5 fruit fly cellular contexts compared by ENCODE assay signal in the genomic region with DNA sequence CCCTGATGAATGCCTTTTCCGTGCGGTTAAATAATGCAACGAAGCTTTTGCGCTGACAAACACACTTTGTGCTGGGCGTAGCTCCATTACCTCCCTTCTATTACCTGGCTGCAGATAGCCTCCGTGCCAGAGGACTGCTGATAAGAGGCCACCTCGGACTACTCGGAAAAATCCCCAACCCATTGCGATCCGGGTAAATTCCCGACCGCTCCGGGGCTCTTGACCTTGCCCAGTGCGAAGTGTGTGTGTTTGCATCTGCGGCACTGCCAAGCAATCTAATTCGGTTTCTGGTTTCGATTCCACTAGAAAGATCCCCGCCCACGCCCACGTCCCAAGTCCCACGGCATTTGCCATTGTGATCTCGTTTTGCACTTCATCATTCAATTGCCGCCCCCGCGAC.
TF ChIP-seq lines count a peak whose summit lies in the region.

No protein-coding gene starts in this region.

- no peak for TF ChIP-seq CTCF in whole organism, embryonic (GFP tag; optimal IDR thresholded peaks at IDR 0.05; lab: Kevin White, UChicago)

TF ChIP-seq in whole organism, adult, 20 proteins besides CTCF, POLR2A, EP300 and RAD21:
- TF ChIP-seq cic (GFP tag; optimal IDR thresholded peaks at IDR 0.05; lab: Kevin White, UChicago) (peak; percentile 9), Crg-1 (GFP tag; optimal IDR thresholded peaks at IDR 0.05; lab: Kevin White, UChicago) (no peak), CG7101 (tag; optimal IDR thresholded peaks at IDR 0.05; lab: Kevin White, UChicago) (no peak), Mnt (GFP tag; optimal IDR thresholded peaks at IDR 0.05; lab: Kevin White, UChicago) (no peak), pad (GFP tag; optimal IDR thresholded peaks at IDR 0.05; lab: Kevin White, UChicago) (no peak), bab1 (GFP tag; optimal IDR thresholded peaks at IDR 0.05; lab: Kevin White, UChicago) (no peak), kay (GFP tag; lab: Kevin White, UChicago; ENCODE audit: borderline replicate concordance) (no peak)
TF ChIP-seq in whole organism, adult: peak in this region for 1.

TF ChIP-seq in whole organism, embryonic, 481 proteins besides CTCF, POLR2A, EP300 and RAD21:
- peak; percentile 31 for TF ChIP-seq Med (GFP tag; lab: Kevin White, UChicago)
- no peak for TF ChIP-seq CG6272 (GFP tag; IDR thresholded peaks at IDR 0.05; lab: Robert Waterston, UW)
- TF ChIP-seq aop (GFP tag; IDR thresholded peaks at IDR 0.05; lab: Robert Waterston, UW): no peak
- no peak for TF ChIP-seq grn (GFP tag; optimal IDR thresholded peaks at IDR 0.05; lab: Kevin White, UChicago)
- TF ChIP-seq CG13775 (GFP tag; optimal IDR thresholded peaks at IDR 0.05; lab: Kevin White, UChicago): no peak
TF ChIP-seq in whole organism, embryonic: peak in this region for 1.

TF ChIP-seq in whole organism, prepupa, 60 proteins besides CTCF, POLR2A, EP300 and RAD21:
- TF ChIP-seq svp (GFP tag; lab: Kevin White, UChicago) (peak; percentile 73), dac (GFP tag; optimal IDR thresholded peaks at IDR 0.05; lab: Kevin White, UChicago) (no peak)

TF ChIP-seq in whole organism, pupa, 21 proteins besides CTCF, POLR2A, EP300 and RAD21:
- TF ChIP-seq CG34367 (tag; optimal IDR thresholded peaks at IDR 0.05; lab: Kevin White, UChicago) (no peak), CG8159 (tag; optimal IDR thresholded peaks at IDR 0.05; lab: Kevin White, UChicago) (no peak), CG12605 (GFP tag; IDR thresholded peaks at IDR 0.05; lab: Robert Waterston, UW) (no peak), CG13204 (GFP tag; optimal IDR thresholded peaks at IDR 0.05; lab: Kevin White, UChicago) (no peak), CG9948 (tag; optimal IDR thresholded peaks at IDR 0.05; lab: Kevin White, UChicago) (no peak), CG4496 (GFP tag; IDR thresholded peaks at IDR 0.05; lab: Robert Waterston, UW) (peak; percentile 60; the same call in 2 of the 3 replicates), Ets98B (GFP tag; IDR thresholded peaks at IDR 0.05; lab: Robert Waterston, UW) (no peak), Snoo (tag; optimal IDR thresholded peaks at IDR 0.05; lab: Kevin White, UChicago) (no peak), Pif1A (GFP tag; optimal IDR thresholded peaks at IDR 0.05; lab: Kevin White, UChicago) (no peak), CG8301 (tag; optimal IDR thresholded peaks at IDR 0.05; lab: Kevin White, UChicago) (no peak), CG17806 (tag; optimal IDR thresholded peaks at IDR 0.05; lab: Kevin White, UChicago) (no peak), D1 (tag; optimal IDR thresholded peaks at IDR 0.05; lab: Kevin White, UChicago) (no peak), CG32121 (GFP tag; IDR thresholded peaks at IDR 0.05; lab: Robert Waterston, UW) (no peak), EcR (GFP tag; optimal IDR thresholded peaks at IDR 0.05; lab: Kevin White, UChicago) (peak; percentile 57), Pif1B (GFP tag; optimal IDR thresholded peaks at IDR 0.05; lab: Kevin White, UChicago) (no peak)

TF ChIP-seq in whole organism, wandering third instar larva, 38 proteins besides CTCF, POLR2A, EP300 and RAD21:
- TF ChIP-seq lola (GFP tag; optimal IDR thresholded peaks at IDR 0.05; lab: Kevin White, UChicago) (no peak), Rel (GFP tag; optimal IDR thresholded peaks at IDR 0.05; lab: Kevin White, UChicago) (no peak), Rel (tag; optimal IDR thresholded peaks at IDR 0.05; lab: Kevin White, UChicago) (peak; percentile 94), Dif (GFP tag; optimal IDR thresholded peaks at IDR 0.05; lab: Kevin White, UChicago; ENCODE audit: partially characterized antibody) (no peak), Abd-B (GFP tag; optimal IDR thresholded peaks at IDR 0.05; lab: Kevin White, UChicago) (no peak), N (GFP tag; optimal IDR thresholded peaks at IDR 0.05; lab: Kevin White, UChicago) (no peak), brk (GFP tag; optimal IDR thresholded peaks at IDR 0.05; lab: Kevin White, UChicago) (no peak), dl (GFP tag; optimal IDR thresholded peaks at IDR 0.05; lab: Kevin White, UChicago; ENCODE audit: insufficient read depth in 1 of 2, partially characterized antibody in 2 of 2) (no peak), rgr (GFP tag; optimal IDR thresholded peaks at IDR 0.05; lab: Kevin White, UChicago) (no peak)
TF ChIP-seq in whole organism, wandering third instar larva: peak in this region for 1.
